Worm (Caenorhabditis elegans) whole organism, L1 larva: ENCODE results near the gene rgs-7.
A peak's percentile ranks its signal among the peaks of the same experiment; 100 is the strongest.

ENCODE experiments used
- C16A3.4 ChIP-seq: fragments of 150-350 bp; optimal IDR thresholded peaks from 2 replicates; lab custom pipeline; 2014; ENCODE audit warnings: missing biosample characterization, missing genetic modification characterization
- F16B12.6 ChIP-seq: fragments of 150-350 bp; optimal IDR thresholded peaks from 2 replicates; lab custom pipeline; 2014; ENCODE audit warnings: missing biosample characterization, missing genetic modification characterization
- ama-1 ChIP-seq: fragments of 150-350 bp; optimal IDR thresholded peaks from 2 replicates; lab custom pipeline; 2014
- blmp-1 ChIP-seq: fragments of 150-350 bp; optimal IDR thresholded peaks from 2 replicates; lab custom pipeline; 2014; ENCODE audit warnings: missing biosample characterization, missing genetic modification characterization
- egl-13 ChIP-seq: sonication (generic microtip); optimal IDR thresholded peaks from 2 replicates; lab custom pipeline; 2016; ENCODE audit warnings: missing genotype, missing genetic modification reagents, missing genetic modification characterization, missing compliant biosample characterization
- egl-27 ChIP-seq, 2 experiments: fragments of 150-350 bp in 1 of 2; sonication (generic microtip); optimal IDR thresholded peaks; 3 replicates each; lab custom pipeline; 2017 to 2018; ENCODE audit warnings: missing biosample characterization in 2 of 2, missing genetic modification characterization in 2 of 2, missing genetic modification reagents in 2 of 2
- fkh-10 ChIP-seq: sonication (generic microtip); optimal IDR thresholded peaks from 2 replicates; lab custom pipeline; 2017; ENCODE audit warnings: missing biosample characterization, missing genetic modification reagents, missing genetic modification characterization
- fos-1 ChIP-seq: fragments of 150-350 bp; optimal IDR thresholded peaks from 2 replicates; lab custom pipeline; 2014; ENCODE audit warnings: missing biosample characterization, missing genetic modification characterization
- hlh-17 ChIP-seq: fragments of 200-800 bp; sonication (Bioruptor generic); optimal IDR thresholded peaks from 2 replicates; lab custom pipeline; 2018; ENCODE audit warnings: missing genetic modification characterization, mild to moderate bottlenecking, missing compliant biosample characterization, moderate library complexity, borderline replicate concordance
- hlh-4 ChIP-seq: sonication (generic microtip); optimal IDR thresholded peaks from 2 replicates; lab custom pipeline; 2016; ENCODE audit warnings: mild to moderate bottlenecking, missing genetic modification characterization, missing compliant biosample characterization
- irx-1 ChIP-seq: sonication (generic microtip); optimal IDR thresholded peaks from 2 replicates; lab custom pipeline; 2016; ENCODE audit warnings: missing genetic modification characterization, missing compliant biosample characterization
- jun-1 ChIP-seq: fragments of 150-350 bp; optimal IDR thresholded peaks from 2 replicates; lab custom pipeline; 2014; ENCODE audit warnings: missing biosample characterization, missing genetic modification reagents, missing genetic modification characterization
- lin-35 ChIP-seq, 2 experiments: fragments of 150-350 bp; optimal IDR thresholded peaks; 2 replicates each; lab custom pipeline; 2014; ENCODE audit warnings: missing biosample characterization in 2 of 2, missing genetic modification characterization in 2 of 2, missing genetic modification reagents in 2 of 2
- lin-39 ChIP-seq: fragments of 150-350 bp; optimal IDR thresholded peaks from 2 replicates; lab custom pipeline; 2014; ENCODE audit warnings: missing biosample characterization, missing genetic modification reagents, missing genetic modification characterization
- lir-3 ChIP-seq: sonication (generic microtip); optimal IDR thresholded peaks from 2 replicates; lab custom pipeline; 2016; ENCODE audit warnings: mild to moderate bottlenecking, missing genetic modification characterization, moderate library complexity, missing compliant biosample characterization; ENCODE audit not compliant: poor library complexity
- mef-2 ChIP-seq: fragments of 150-350 bp; optimal IDR thresholded peaks from 2 replicates; lab custom pipeline; 2014; ENCODE audit warnings: missing biosample characterization, missing genetic modification characterization
- nhr-11 ChIP-seq: fragments of 150-350 bp; optimal IDR thresholded peaks from 2 replicates; lab custom pipeline; 2014; ENCODE audit warnings: missing biosample characterization, missing genetic modification characterization
- nhr-12 ChIP-seq: sonication (generic microtip); optimal IDR thresholded peaks from 2 replicates; lab custom pipeline; 2017; ENCODE audit warnings: missing biosample characterization, missing genetic modification characterization
- nhr-20 ChIP-seq: sonication (generic microtip); optimal IDR thresholded peaks from 2 replicates; lab custom pipeline; 2016; ENCODE audit warnings: mild to moderate bottlenecking, missing genetic modification characterization, missing compliant biosample characterization
- nhr-28 ChIP-seq: fragments of 150-350 bp; optimal IDR thresholded peaks from 2 replicates; lab custom pipeline; 2014; ENCODE audit warnings: missing biosample characterization, missing genetic modification characterization
- nhr-47 ChIP-seq: sonication (generic microtip); optimal IDR thresholded peaks from 2 replicates; lab custom pipeline; 2016; ENCODE audit warnings: mild to moderate bottlenecking, missing genetic modification characterization, moderate library complexity, missing compliant biosample characterization
- nhr-77 ChIP-seq: fragments of 150-350 bp; optimal IDR thresholded peaks from 2 replicates; lab custom pipeline; 2014; ENCODE audit warnings: missing biosample characterization, missing genetic modification characterization
- pqm-1 ChIP-seq: sonication (generic microtip); optimal IDR thresholded peaks from 3 replicates; lab custom pipeline; 2017; ENCODE audit warnings: missing biosample characterization, missing genetic modification characterization
- skn-1 ChIP-seq: fragments of 150-350 bp; optimal IDR thresholded peaks from 2 replicates; lab custom pipeline; 2014; ENCODE audit warnings: missing biosample characterization, missing genetic modification characterization
- snpc-4 ChIP-seq: fragments of 150-350 bp; optimal IDR thresholded peaks from 2 replicates; lab custom pipeline; 2014; ENCODE audit warnings: missing biosample characterization, missing genetic modification characterization
- sptf-1 ChIP-seq: fragments of 150-350 bp; optimal IDR thresholded peaks from 2 replicates; lab custom pipeline; 2014; ENCODE audit warnings: missing biosample characterization, missing genetic modification characterization
- sup-37 ChIP-seq: fragments of 200-800 bp; sonication (Bioruptor generic); optimal IDR thresholded peaks from 2 replicates; lab custom pipeline; 2018; ENCODE audit warnings: mild to moderate bottlenecking, missing genetic modification characterization, missing compliant biosample characterization
- unc-30 ChIP-seq: sonication (generic microtip); optimal IDR thresholded peaks from 2 replicates; lab custom pipeline; 2017; ENCODE audit warnings: missing biosample characterization, missing genetic modification characterization
- unc-62 ChIP-seq: fragments of 150-350 bp; optimal IDR thresholded peaks from 2 replicates; lab custom pipeline; 2014; ENCODE audit warnings: missing biosample characterization, missing genetic modification reagents, missing genetic modification characterization
- xbp-1 ChIP-seq: sonication (generic microtip); optimal IDR thresholded peaks from 2 replicates; lab custom pipeline; 2016; ENCODE audit warnings: missing genetic modification characterization, missing compliant biosample characterization
- zip-4 ChIP-seq: fragments of 200-800 bp; sonication (Bioruptor generic); optimal IDR thresholded peaks from 2 replicates; lab custom pipeline; 2018; ENCODE audit warnings: mild to moderate bottlenecking, missing genetic modification characterization, moderate library complexity, missing compliant biosample characterization
- ztf-4 ChIP-seq: fragments of 150-350 bp; optimal IDR thresholded peaks from 2 replicates; lab custom pipeline; 2014; ENCODE audit warnings: missing biosample characterization, missing genetic modification characterization

rgs-7 gene

DNA sequence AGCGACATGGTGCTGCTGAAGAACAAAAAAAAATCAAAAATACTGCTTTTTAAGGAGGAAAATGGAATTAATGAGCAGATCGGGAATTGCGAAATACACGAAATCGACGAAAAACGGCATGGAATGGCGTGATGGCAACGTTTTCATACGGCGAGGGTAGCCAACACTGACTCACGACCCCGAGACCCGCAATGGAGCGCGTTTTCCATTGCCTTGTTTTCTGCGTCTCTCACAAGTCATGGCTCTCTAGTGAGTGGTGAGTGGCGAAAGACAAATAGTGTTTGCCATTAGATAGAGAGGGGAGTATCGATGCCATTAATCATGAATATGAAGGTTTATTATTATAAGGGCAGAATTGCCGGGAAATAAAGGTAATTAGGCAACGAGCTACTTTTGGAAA is 63.4 kb downstream of the rgs-7 start, which contains the start of gene C18B2.4 (continued):
- TF ChIP-seq nhr-12 (no peak), egl-27 (tag; optimal IDR thresholded peaks at IDR 0.05; lab: Kevin White, UChicago) (no peak), hlh-4 (tag; lab: Kevin White, UChicago) (no peak), irx-1 (peak; percentile 23), lin-39 (tag; lab: Kevin White, UChicago) (no peak), unc-62 (GFP tag; lab: Kevin White, UChicago) (no peak), snpc-4 (tag; lab: Kevin White, UChicago) (peak; percentile 64), nhr-77 (tag; lab: Kevin White, UChicago) (peak; percentile 66), jun-1 (tag; lab: Kevin White, UChicago) (peak; percentile 77), C16A3.4 (tag; lab: Kevin White, UChicago) (peak; percentile 80), skn-1 (tag; lab: Kevin White, UChicago) (peak; percentile 84), nhr-20 (tag; lab: Kevin White, UChicago) (peak; percentile 67), F16B12.6 (tag; lab: Kevin White, UChicago) (peak; percentile 48), sup-37 (GFP tag; lab: Kevin White, UChicago) (no peak), lir-3 (no peak), xbp-1 (tag; lab: Kevin White, UChicago) (peak; percentile 70), fos-1 (tag; lab: Kevin White, UChicago) (peak; percentile 57), sptf-1 (tag; lab: Kevin White, UChicago) (no peak), nhr-47 (peak; percentile 68), nhr-11 (tag; lab: Kevin White, UChicago) (no peak), pqm-1 (tag; lab: Kevin White, UChicago) (no peak), egl-13 (tag; lab: Kevin White, UChicago) (peak; percentile 48), unc-30 (tag; lab: Kevin White, UChicago) (no peak), hlh-17 (no peak), ama-1 (lab: Kevin White, UChicago) (no peak), mef-2 (no peak), blmp-1 (tag; lab: Kevin White, UChicago) (peak; percentile 42), nhr-28 (tag; lab: Kevin White, UChicago) (no peak), fkh-10 (no peak), ztf-4 (tag; lab: Kevin White, UChicago) (no peak), zip-4 (GFP tag; lab: Kevin White, UChicago) (peak; percentile 51), lin-35 (GFP tag; optimal IDR thresholded peaks at IDR 0.05; lab: Kevin White, UChicago) (peak; percentile 45 to 79)
- TF ChIP-seq, all 84 proteins: peak for 38
